Fruit fly (Drosophila melanogaster) whole organism, embryonic: ENCODE measurements around the gene CG14182.

Source experiments
- Atf-2 ChIP-seq: fragments of 200-800 bp; sonication (Bioruptor generic); optimal IDR thresholded peaks from 2 replicates; lab custom pipeline; 2016; ENCODE audit warnings: missing biosample characterization, missing genetic modification characterization
- B-H1 ChIP-seq: fragments of 200-800 bp; sonication (Bioruptor generic); IDR thresholded peaks from 3 replicates; pipeline ENCODE4 v1.3.6; 2022; ENCODE audit warnings: missing biosample characterization, missing genetic modification characterization
- Bgb ChIP-seq: fragments of 200-800 bp; sonication (Bioruptor generic); IDR thresholded peaks from 2 replicates; pipeline ENCODE4 v1.3.6; 2022; ENCODE audit warnings: missing biosample characterization, missing genetic modification characterization; ENCODE audit not compliant: partially characterized antibody
- CG10959 ChIP-seq: fragments of 200-800 bp; sonication (Bioruptor generic); IDR thresholded peaks from 2 replicates; pipeline ENCODE4 v1.3.6; 2022; ENCODE audit warnings: missing biosample characterization, missing genetic modification characterization
- CG11398 ChIP-seq: fragments of 200-800 bp; sonication (Bioruptor generic); optimal IDR thresholded peaks from 2 replicates; lab custom pipeline; 2016; ENCODE audit warnings: missing biosample characterization, missing genetic modification characterization
- CG12659 ChIP-seq: fragments of 200-800 bp; sonication (Bioruptor generic); optimal IDR thresholded peaks from 3 replicates; lab custom pipeline; 2017; ENCODE audit warnings: mild to moderate bottlenecking, missing biosample characterization, missing genetic modification reagents, missing genetic modification characterization
- CG12744 ChIP-seq: fragments of 200-800 bp; sonication (Bioruptor generic); optimal IDR thresholded peaks from 2 replicates; lab custom pipeline; 2016; ENCODE audit warnings: missing biosample characterization, missing genetic modification characterization
- CG15269 ChIP-seq: fragments of 200-800 bp; sonication (Bioruptor generic); optimal IDR thresholded peaks from 2 replicates; lab custom pipeline; 2018; ENCODE audit warnings: missing biosample characterization, mild to moderate bottlenecking, missing genetic modification characterization, moderate library complexity
- CG18619 ChIP-seq: fragments of 200-800 bp; sonication (Bioruptor generic); optimal IDR thresholded peaks from 3 replicates; lab custom pipeline; 2017; ENCODE audit warnings: missing biosample characterization, mild to moderate bottlenecking, missing genetic modification characterization
- CG2129 ChIP-seq: fragments of 200-800 bp; sonication (Bioruptor generic); IDR thresholded peaks from 2 replicates; pipeline ENCODE4 v1.3.6; 2022; ENCODE audit warnings: missing biosample characterization, missing genetic modification characterization; ENCODE audit not compliant: partially characterized antibody
- CG2199 ChIP-seq: fragments of 200-800 bp; sonication (Bioruptor generic); IDR thresholded peaks from 3 replicates; pipeline ENCODE4 v1.3.6; 2022; ENCODE audit warnings: missing biosample characterization, missing genetic modification characterization
- CG2202 ChIP-seq: fragments of 200-800 bp; sonication (Bioruptor generic); optimal IDR thresholded peaks from 2 replicates; lab custom pipeline; 2018; ENCODE audit warnings: missing biosample characterization, mild to moderate bottlenecking, missing genetic modification characterization
- CG3281 ChIP-seq: fragments of 200-800 bp; sonication (Bioruptor generic); optimal IDR thresholded peaks from 3 replicates; lab custom pipeline; 2017; ENCODE audit warnings: missing biosample characterization, mild to moderate bottlenecking, missing genetic modification characterization
- CG3847 ChIP-seq: fragments of 200-800 bp; sonication (Bioruptor generic); IDR thresholded peaks from 2 replicates; pipeline ENCODE4 v1.3.6; 2022; ENCODE audit warnings: missing biosample characterization, missing genetic modification characterization
- CG3995 ChIP-seq: fragments of 200-800 bp; sonication (Bioruptor generic); optimal IDR thresholded peaks from 3 replicates; lab custom pipeline; 2016; ENCODE audit warnings: missing biosample characterization, missing genetic modification characterization
- CG4360 ChIP-seq: fragments of 200-800 bp; sonication (Bioruptor generic); IDR thresholded peaks from 2 replicates; pipeline ENCODE4 v1.3.6; 2022; ENCODE audit warnings: missing biosample characterization, missing genetic modification characterization
- CG6254 ChIP-seq: fragments of 200-800 bp; sonication (Bioruptor generic); optimal IDR thresholded peaks from 3 replicates; lab custom pipeline; 2017; ENCODE audit warnings: mild to moderate bottlenecking, missing biosample characterization, missing genetic modification reagents, missing genetic modification characterization
- CG6854 ChIP-seq: fragments of 200-800 bp; sonication (Bioruptor generic); optimal IDR thresholded peaks from 3 replicates; lab custom pipeline; 2017; ENCODE audit warnings: missing biosample characterization, mild to moderate bottlenecking, missing genetic modification characterization
- CG7357 ChIP-seq: fragments of 200-800 bp; sonication (Bioruptor generic); IDR thresholded peaks from 3 replicates; pipeline ENCODE4 v1.3.6; 2022; ENCODE audit warnings: missing biosample characterization, missing genetic modification characterization
- CG8290 ChIP-seq, 3 experiments: fragments of 200-800 bp; sonication (Bioruptor generic); optimal IDR thresholded peaks; 2 replicates each; lab custom pipeline; 2016 to 2019; ENCODE audit warnings: missing biosample characterization in 3 of 3, missing genetic modification characterization in 3 of 3, mild to moderate bottlenecking in 2 of 3, moderate library complexity in 1 of 3
- CG9609 ChIP-seq: fragments of 200-800 bp; sonication (Bioruptor generic); optimal IDR thresholded peaks from 3 replicates; lab custom pipeline; 2016; ENCODE audit warnings: missing biosample characterization, missing genetic modification characterization
- CG9727 ChIP-seq: fragments of 200-800 bp; sonication (Bioruptor generic); optimal IDR thresholded peaks from 3 replicates; lab custom pipeline; 2017; ENCODE audit warnings: missing biosample characterization, mild to moderate bottlenecking, missing genetic modification characterization
- CG9817 ChIP-seq: fragments of 200-800 bp; sonication (Bioruptor generic); optimal IDR thresholded peaks from 2 replicates; lab custom pipeline; 2018; ENCODE audit warnings: missing biosample characterization, mild to moderate bottlenecking, missing genetic modification characterization, moderate library complexity
- Camta ChIP-seq: fragments of 200-800 bp; sonication (Bioruptor generic); optimal IDR thresholded peaks from 2 replicates; lab custom pipeline; 2016; ENCODE audit warnings: missing biosample characterization, missing genetic modification characterization
- Doc2 ChIP-seq: fragments of 200-800 bp; sonication (Bioruptor generic); IDR thresholded peaks from 2 replicates; pipeline ENCODE4 v1.3.6; 2022; ENCODE audit warnings: missing biosample characterization, missing genetic modification characterization
- Drgx ChIP-seq: fragments of 200-800 bp; sonication (Bioruptor generic); IDR thresholded peaks from 2 replicates; pipeline ENCODE4 v1.3.6; 2022; ENCODE audit warnings: missing biosample characterization, missing genetic modification characterization
- Ets97D ChIP-seq: fragments of 200-800 bp; sonication (Bioruptor generic); optimal IDR thresholded peaks from 3 replicates; lab custom pipeline; 2016; ENCODE audit warnings: missing biosample characterization, missing genetic modification characterization
- Hey ChIP-seq: fragments of 200-800 bp; sonication (Bioruptor generic); optimal IDR thresholded peaks from 3 replicates; lab custom pipeline; 2018; ENCODE audit warnings: missing biosample characterization, mild to moderate bottlenecking, missing genetic modification characterization
- HmgZ ChIP-seq: fragments of 200-800 bp; sonication (Bioruptor generic); optimal IDR thresholded peaks from 2 replicates; lab custom pipeline; 2018; ENCODE audit warnings: missing biosample characterization, mild to moderate bottlenecking, missing genetic modification characterization
- Hmr ChIP-seq: fragments of 200-800 bp; sonication (Bioruptor generic); optimal IDR thresholded peaks from 3 replicates; lab custom pipeline; 2017; ENCODE audit warnings: mild to moderate bottlenecking, missing biosample characterization, missing genetic modification reagents, missing genetic modification characterization
- Hr78 ChIP-seq, 2 experiments: fragments of 200-800 bp in 1 of 2; fragments of >200 bp in 1 of 2; sonication (Bioruptor generic) in 1 of 2; optimal IDR thresholded peaks; 2 replicates each; lab custom pipeline; 2017 to 2019; ENCODE audit warnings: missing biosample characterization in 2 of 2, missing genetic modification characterization in 2 of 2, mild to moderate bottlenecking in 1 of 2, moderate library complexity in 1 of 2
- Med ChIP-seq: fragments of 200-800 bp; sonication (Bioruptor generic); peaks from one replicate; lab custom pipeline; 2016; ENCODE audit warnings: missing biosample characterization, missing genetic modification characterization, mild to moderate bottlenecking, inconsistent platforms, moderate library complexity
- Oli ChIP-seq: fragments of 200-800 bp; sonication (Bioruptor generic); optimal IDR thresholded peaks from 2 replicates; lab custom pipeline; 2018; ENCODE audit warnings: missing biosample characterization, mild to moderate bottlenecking, missing genetic modification characterization, moderate library complexity
- Pdp1 ChIP-seq, 2 experiments: fragments of 200-800 bp; sonication (Bioruptor generic); optimal IDR thresholded peaks; 3 replicates each; lab custom pipeline; 2016; ENCODE audit warnings: missing biosample characterization in 2 of 2, missing genetic modification characterization in 2 of 2, mild to moderate bottlenecking in 1 of 2, moderate library complexity in 1 of 2
- br ChIP-seq: fragments of >200 bp; optimal IDR thresholded peaks from 2 replicates; lab custom pipeline; 2017
- caup ChIP-seq: fragments of 200-800 bp; sonication (Bioruptor generic); optimal IDR thresholded peaks from 3 replicates; lab custom pipeline; 2017; ENCODE audit warnings: missing biosample characterization, mild to moderate bottlenecking, missing genetic modification characterization, moderate library complexity; ENCODE audit not compliant: severe bottlenecking
- crol ChIP-seq: fragments of 200-800 bp; sonication (Bioruptor generic); IDR thresholded peaks from 2 replicates; pipeline ENCODE4 v1.3.6; 2022; ENCODE audit warnings: missing biosample characterization, missing genetic modification characterization
- cwo ChIP-seq: fragments of 200-800 bp; sonication (Bioruptor generic); optimal IDR thresholded peaks from 3 replicates; lab custom pipeline; 2017; ENCODE audit warnings: missing biosample characterization, missing genetic modification characterization, mild to moderate bottlenecking, moderate library complexity, missing genetic modification reagents
- dmrt99B ChIP-seq: fragments of 200-800 bp; sonication (Bioruptor generic); optimal IDR thresholded peaks from 2 replicates; lab custom pipeline; 2018; ENCODE audit warnings: missing biosample characterization, mild to moderate bottlenecking, missing genetic modification characterization, moderate library complexity
- fu2 ChIP-seq: fragments of 200-800 bp; sonication (Bioruptor generic); optimal IDR thresholded peaks from 2 replicates; lab custom pipeline; 2016; ENCODE audit warnings: missing biosample characterization, missing genetic modification characterization
- gcm ChIP-seq: fragments of 200-800 bp; sonication (Bioruptor generic); optimal IDR thresholded peaks from 2 replicates; lab custom pipeline; 2019; ENCODE audit warnings: missing biosample characterization, mild to moderate bottlenecking, missing genetic modification characterization, moderate library complexity
- kah ChIP-seq: fragments of 200-800 bp; sonication (Bioruptor generic); optimal IDR thresholded peaks from 2 replicates; lab custom pipeline; 2018; ENCODE audit warnings: missing biosample characterization, mild to moderate bottlenecking, missing genetic modification characterization
- lab ChIP-seq: fragments of 200-800 bp; sonication (Bioruptor generic); optimal IDR thresholded peaks from 3 replicates; lab custom pipeline; 2017; ENCODE audit warnings: missing biosample characterization, missing genetic modification characterization, mild to moderate bottlenecking, moderate library complexity, missing genetic modification reagents
- pnt ChIP-seq: fragments of 200-800 bp; sonication (Bioruptor generic); optimal IDR thresholded peaks from 3 replicates; lab custom pipeline; 2016; ENCODE audit warnings: missing biosample characterization, missing genetic modification characterization
- sob ChIP-seq: fragments of 200-800 bp; sonication (Bioruptor generic); IDR thresholded peaks from 2 replicates; pipeline ENCODE4 v1.3.6; 2022; ENCODE audit warnings: missing biosample characterization, missing genetic modification characterization
- tin ChIP-seq: fragments of 200-800 bp; sonication (Bioruptor generic); optimal IDR thresholded peaks from 3 replicates; lab custom pipeline; 2016; ENCODE audit warnings: missing biosample characterization, missing genetic modification characterization

CG14182 gene

dm6 chr3L:19929719-19930334, 49.8 kb downstream of the CG14182 start (continued):
- TF ChIP-seq caup (GFP tag; lab: Kevin White, UChicago) (no peak), pnt (no peak), CG4360 (GFP tag; lab: Robert Waterston, UW) (no peak), CG3847 (GFP tag; lab: Robert Waterston, UW) (no peak), fu2 (GFP tag; lab: Kevin White, UChicago) (no peak), Drgx (GFP tag; lab: Robert Waterston, UW) (no peak), Hmr (GFP tag; lab: Kevin White, UChicago) (no peak), B-H1 (GFP tag; lab: Robert Waterston, UW) (no peak), Ets97D (GFP tag; lab: Kevin White, UChicago) (no peak), CG12744 (GFP tag; lab: Kevin White, UChicago) (no peak), lab (GFP tag; lab: Kevin White, UChicago) (peak; percentile 64), Hey (tag; lab: Kevin White, UChicago) (peak; percentile 25), Doc2 (no peak), CG3995 (no peak), cwo (GFP tag; lab: Kevin White, UChicago) (no peak), CG9727 (GFP tag; lab: Kevin White, UChicago) (no peak), CG6854 (GFP tag; lab: Kevin White, UChicago) (no peak), CG9817 (tag; lab: Kevin White, UChicago) (no peak), Med (GFP tag; lab: Kevin White, UChicago) (peak; percentile 74), CG6254 (GFP tag; lab: Kevin White, UChicago) (no peak), tin (no peak), br (lab: Kevin White, UChicago) (no peak), Oli (tag; lab: Kevin White, UChicago) (no peak), CG2199 (GFP tag; lab: Robert Waterston, UW) (no peak), CG3281 (GFP tag; lab: Kevin White, UChicago) (no peak), sob (no peak), CG12659 (GFP tag; lab: Kevin White, UChicago) (no peak), HmgZ (tag; lab: Kevin White, UChicago) (peak; percentile 53), Atf-2 (GFP tag; lab: Kevin White, UChicago) (no peak), CG15269 (tag; lab: Kevin White, UChicago) (no peak), CG8290 (GFP tag; optimal IDR thresholded peaks at IDR 0.05; lab: Kevin White, UChicago) (no peak), CG8290 (tag; optimal IDR thresholded peaks at IDR 0.05; lab: Kevin White, UChicago) (no peak), CG10959 (GFP tag; lab: Robert Waterston, UW) (no peak), dmrt99B (tag; lab: Kevin White, UChicago) (no peak), CG2202 (tag; lab: Kevin White, UChicago) (no peak), Bgb (GFP tag; lab: Robert Waterston, UW) (0 out of 2 replicates have a peak, but pooled peaks have one; percentile 7), CG7357 (GFP tag; lab: Robert Waterston, UW) (no peak), Pdp1 (GFP tag; optimal IDR thresholded peaks at IDR 0.05; lab: Kevin White, UChicago) (peak in 1 of 2 experiments; percentile 81), CG9609 (no peak), gcm (GFP tag; lab: Kevin White, UChicago) (no peak), Camta (GFP tag; lab: Kevin White, UChicago) (no peak), CG11398 (no peak), crol (peak; percentile 88), kah (GFP tag; lab: Kevin White, UChicago) (no peak), Hr78 (GFP tag; optimal IDR thresholded peaks at IDR 0.05; lab: Kevin White, UChicago) (peak in 1 of 2 experiments; percentile 27), CG18619 (GFP tag; lab: Kevin White, UChicago) (no peak), CG2129 (GFP tag; lab: Robert Waterston, UW) (no peak)
